Worm (Caenorhabditis elegans) whole organism, L4 larva: ENCODE results near the gene ttx-1.

Source experiments
- aly-2 ChIP-seq: sonication (generic microtip); optimal IDR thresholded peaks from 2 replicates; lab custom pipeline; 2018; ENCODE audit warnings: missing biosample characterization, missing genetic modification characterization
- arid-1 ChIP-seq: fragments of 200-800 bp; sonication (Bioruptor generic); conservative IDR thresholded peaks from 2 replicates; pipeline ENCODE4 v1.3.6; 2022; ENCODE audit warnings: missing genetic modification reagents, missing genetic modification characterization, missing compliant biosample characterization
- ceh-82 ChIP-seq: sonication (generic microtip); optimal IDR thresholded peaks from 2 replicates; lab custom pipeline; 2017; ENCODE audit warnings: missing biosample characterization, missing genetic modification characterization
- ces-1 ChIP-seq: fragments of 150-350 bp; sonication (generic microtip); optimal IDR thresholded peaks from 4 replicates; lab custom pipeline; 2014; ENCODE audit warnings: missing biosample characterization, missing genetic modification reagents, missing genetic modification characterization
- lin-29 ChIP-seq: fragments of 200-800 bp; sonication (Bioruptor generic); IDR thresholded peaks from 2 replicates; pipeline ENCODE4 v1.3.6; 2022; ENCODE audit warnings: missing genetic modification reagents, missing genetic modification characterization, missing compliant biosample characterization
- nhr-237 ChIP-seq: sonication (generic microtip); optimal IDR thresholded peaks from 2 replicates; lab custom pipeline; 2017; ENCODE audit warnings: missing biosample characterization, missing genetic modification characterization
- nhr-25 ChIP-seq: sonication (generic microtip); optimal IDR thresholded peaks from 2 replicates; lab custom pipeline; 2017; ENCODE audit warnings: missing genetic modification characterization, mild to moderate bottlenecking, missing compliant biosample characterization, antibody characterized with exemption, moderate library complexity, borderline replicate concordance; ENCODE audit not compliant: insufficient read depth
- pqm-1 ChIP-seq: sonication (generic microtip); optimal IDR thresholded peaks from 2 replicates; lab custom pipeline; 2017; ENCODE audit warnings: missing biosample characterization, missing genetic modification characterization
- skn-1 ChIP-seq: fragments of 150-350 bp; optimal IDR thresholded peaks from 2 replicates; lab custom pipeline; 2014; ENCODE audit warnings: missing biosample characterization, missing genetic modification characterization
- tra-1 ChIP-seq: fragments of 200-800 bp; sonication (Bioruptor generic); IDR thresholded peaks from 2 replicates; pipeline ENCODE4 v1.3.6; 2022; ENCODE audit warnings: missing genetic modification reagents, missing genetic modification characterization, missing compliant biosample characterization
- unc-130 ChIP-seq: sonication (generic microtip); optimal IDR thresholded peaks from 2 replicates; lab custom pipeline; 2016; ENCODE audit warnings: missing genetic modification reagents, missing genetic modification characterization, missing compliant biosample characterization
- zip-11 ChIP-seq: fragments of 200-800 bp; sonication (Bioruptor generic); IDR thresholded peaks from 2 replicates; pipeline ENCODE4 v1.3.6; 2022; ENCODE audit warnings: missing genetic modification characterization, missing compliant biosample characterization
- ztf-11 ChIP-seq: fragments of 150-350 bp; optimal IDR thresholded peaks from 2 replicates; lab custom pipeline; 2014; ENCODE audit warnings: missing biosample characterization, missing genetic modification characterization

- TF ChIP-seq nhr-237 (tag; lab: Kevin White, UChicago) (no peak), ces-1 (no peak), tra-1 (GFP tag; lab: Robert Waterston, UW) (no peak), arid-1 (GFP tag; lab: Robert Waterston, UW) (no peak), unc-130 (GFP tag; lab: Kevin White, UChicago) (no peak), zip-11 (no peak), ztf-11 (tag; lab: Kevin White, UChicago) (no peak), nhr-25 (tag; lab: Kevin White, UChicago) (no peak), ceh-82 (tag; lab: Kevin White, UChicago) (no peak), aly-2 (tag; lab: Kevin White, UChicago) (no peak), pqm-1 (tag; lab: Kevin White, UChicago) (no peak), lin-29 (no peak), skn-1 (tag; lab: Kevin White, UChicago) (no peak)
Observed at ce11 chrV:20064076-20064475, at the start of gene ttx-1.
